Fruit fly (Drosophila melanogaster) whole organism, embryonic: Measurements from ENCODE around the gene Dis3l2.

Experiments
- Aef1 ChIP-seq: fragments of 200-800 bp; sonication (Bioruptor generic); IDR thresholded peaks from 3 replicates; pipeline ENCODE4 v1.3.6; 2022; ENCODE audit warnings: missing biosample characterization, missing genetic modification characterization
- CG10462 ChIP-seq: fragments of 200-800 bp; sonication (Bioruptor generic); optimal IDR thresholded peaks from 2 replicates; lab custom pipeline; 2016; ENCODE audit warnings: missing biosample characterization, missing genetic modification characterization
- CG12299 ChIP-seq: fragments of 200-800 bp; sonication (Bioruptor generic); optimal IDR thresholded peaks from 2 replicates; lab custom pipeline; 2018; ENCODE audit warnings: missing biosample characterization, mild to moderate bottlenecking, missing genetic modification characterization
- CG12769 ChIP-seq: fragments of 200-800 bp; sonication (Bioruptor generic); optimal IDR thresholded peaks from 2 replicates; lab custom pipeline; 2019; ENCODE audit warnings: missing biosample characterization, mild to moderate bottlenecking, missing genetic modification characterization, moderate library complexity
- CG15073 ChIP-seq: fragments of 200-800 bp; sonication (Bioruptor generic); optimal IDR thresholded peaks from 2 replicates; lab custom pipeline; 2016; ENCODE audit warnings: missing biosample characterization, missing genetic modification characterization
- CG1647 ChIP-seq: fragments of 200-800 bp; sonication (Bioruptor generic); optimal IDR thresholded peaks from 3 replicates; lab custom pipeline; 2016; ENCODE audit warnings: missing biosample characterization, missing genetic modification characterization
- CG2116 ChIP-seq: fragments of 200-800 bp; sonication (Bioruptor generic); optimal IDR thresholded peaks from 3 replicates; lab custom pipeline; 2018; ENCODE audit warnings: missing biosample characterization, mild to moderate bottlenecking, missing genetic modification characterization
- CG2129 ChIP-seq: fragments of 200-800 bp; sonication (Bioruptor generic); IDR thresholded peaks from 2 replicates; pipeline ENCODE4 v1.3.6; 2022; ENCODE audit warnings: missing biosample characterization, missing genetic modification characterization; ENCODE audit not compliant: partially characterized antibody
- CG4730 ChIP-seq: fragments of 200-800 bp; sonication (Bioruptor generic); IDR thresholded peaks from 2 replicates; pipeline ENCODE4 v1.3.6; 2022; ENCODE audit warnings: missing biosample characterization, missing genetic modification characterization
- CG6683 ChIP-seq: fragments of 200-800 bp; sonication (Bioruptor generic); optimal IDR thresholded peaks from 2 replicates; lab custom pipeline; 2017; ENCODE audit warnings: missing biosample characterization, mild to moderate bottlenecking, missing genetic modification characterization, missing genetic modification reagents
- CG6791 ChIP-seq: fragments of 200-800 bp; sonication (Bioruptor generic); IDR thresholded peaks from 3 replicates; pipeline ENCODE4 v1.3.6; 2022; ENCODE audit warnings: missing biosample characterization, missing genetic modification characterization; ENCODE audit not compliant: partially characterized antibody
- CG7372 ChIP-seq: fragments of 200-800 bp; sonication (Bioruptor generic); IDR thresholded peaks from 2 replicates; pipeline ENCODE4 v1.3.6; 2022; ENCODE audit warnings: missing biosample characterization, missing genetic modification characterization
- CG7556 ChIP-seq: fragments of 200-800 bp; sonication (Bioruptor generic); optimal IDR thresholded peaks from 2 replicates; lab custom pipeline; 2017; ENCODE audit warnings: missing biosample characterization, mild to moderate bottlenecking, missing genetic modification characterization
- CG7745 ChIP-seq: fragments of 200-800 bp; sonication (Bioruptor generic); optimal IDR thresholded peaks from 2 replicates; lab custom pipeline; 2018; ENCODE audit warnings: missing biosample characterization, mild to moderate bottlenecking, missing genetic modification characterization, moderate library complexity
- CG8089 ChIP-seq: fragments of 200-800 bp; sonication (Bioruptor generic); optimal IDR thresholded peaks from 3 replicates; lab custom pipeline; 2016; ENCODE audit warnings: missing biosample characterization, missing genetic modification characterization
- CG8290 ChIP-seq, 3 experiments: fragments of 200-800 bp; sonication (Bioruptor generic); optimal IDR thresholded peaks; 2 replicates each; lab custom pipeline; 2016 to 2019; ENCODE audit warnings: missing biosample characterization in 3 of 3, missing genetic modification characterization in 3 of 3, mild to moderate bottlenecking in 2 of 3, moderate library complexity in 1 of 3
- Dfd ChIP-seq, 2 experiments: fragments of >200 bp; optimal IDR thresholded peaks; 2 replicates each; lab custom pipeline; 2017; ENCODE audit warnings: missing biosample characterization in 2 of 2, missing genetic modification characterization in 2 of 2
- Dip3 ChIP-seq: fragments of 200-800 bp; sonication (Bioruptor generic); optimal IDR thresholded peaks from 3 replicates; lab custom pipeline; 2016; ENCODE audit warnings: missing biosample characterization, missing genetic modification characterization
- Dp ChIP-seq: fragments of 200-800 bp; sonication (Bioruptor generic); optimal IDR thresholded peaks from 2 replicates; lab custom pipeline; 2018; ENCODE audit warnings: missing biosample characterization, mild to moderate bottlenecking, missing genetic modification characterization, moderate library complexity
- Hsf ChIP-seq: fragments of 200-800 bp; sonication (Bioruptor generic); optimal IDR thresholded peaks from 3 replicates; lab custom pipeline; 2016; ENCODE audit warnings: missing biosample characterization, missing genetic modification characterization
- MTF-1 ChIP-seq: fragments of 200-800 bp; sonication (Bioruptor generic); optimal IDR thresholded peaks from 2 replicates; lab custom pipeline; 2018; ENCODE audit warnings: missing biosample characterization, mild to moderate bottlenecking, missing genetic modification characterization, borderline replicate concordance
- Med ChIP-seq: fragments of 200-800 bp; sonication (Bioruptor generic); peaks from one replicate; lab custom pipeline; 2016; ENCODE audit warnings: missing biosample characterization, missing genetic modification characterization, mild to moderate bottlenecking, inconsistent platforms, moderate library complexity
- Myb ChIP-seq: fragments of 200-800 bp; sonication (Bioruptor generic); optimal IDR thresholded peaks from 2 replicates; lab custom pipeline; 2016; ENCODE audit warnings: missing biosample characterization, missing genetic modification characterization
- Nf-YB ChIP-seq: fragments of 200-800 bp; sonication (Bioruptor generic); optimal IDR thresholded peaks from 3 replicates; lab custom pipeline; 2019; ENCODE audit warnings: missing biosample characterization, mild to moderate bottlenecking, missing genetic modification characterization, moderate library complexity
- PHDP ChIP-seq: fragments of 200-800 bp; sonication (Bioruptor generic); optimal IDR thresholded peaks from 3 replicates; lab custom pipeline; 2018; ENCODE audit warnings: missing biosample characterization, mild to moderate bottlenecking, missing genetic modification characterization, moderate library complexity
- Rfx ChIP-seq: fragments of 200-800 bp; sonication (Bioruptor generic); IDR thresholded peaks from 2 replicates; pipeline ENCODE4 v1.3.6; 2022; ENCODE audit warnings: missing biosample characterization, missing genetic modification characterization
- Six4 ChIP-seq: fragments of 200-800 bp; sonication (Bioruptor generic); optimal IDR thresholded peaks from 2 replicates; lab custom pipeline; 2016; ENCODE audit warnings: missing biosample characterization, missing genetic modification characterization
- Sox102F ChIP-seq: fragments of 200-800 bp; sonication (Bioruptor generic); optimal IDR thresholded peaks from 2 replicates; lab custom pipeline; 2018; ENCODE audit warnings: missing biosample characterization, mild to moderate bottlenecking, missing genetic modification characterization, moderate library complexity
- az2 ChIP-seq: fragments of 200-800 bp; sonication (Bioruptor generic); optimal IDR thresholded peaks from 3 replicates; lab custom pipeline; 2016; ENCODE audit warnings: missing biosample characterization, missing genetic modification characterization
- btn ChIP-seq: fragments of 200-800 bp; sonication (Bioruptor generic); optimal IDR thresholded peaks from 2 replicates; lab custom pipeline; 2016; ENCODE audit warnings: missing biosample characterization, missing genetic modification characterization
- ci ChIP-seq: fragments of 200-800 bp; sonication (Bioruptor generic); IDR thresholded peaks from 3 replicates; pipeline ENCODE4 v1.3.6; 2022; ENCODE audit warnings: missing biosample characterization, missing genetic modification characterization
- ewg ChIP-seq: fragments of 200-800 bp; sonication (Bioruptor generic); optimal IDR thresholded peaks from 3 replicates; lab custom pipeline; 2017; ENCODE audit warnings: mild to moderate bottlenecking, missing biosample characterization, missing genetic modification reagents, missing genetic modification characterization
- ftz-f1 ChIP-seq: fragments of 200-800 bp; sonication (Bioruptor generic); optimal IDR thresholded peaks from 2 replicates; lab custom pipeline; 2016; ENCODE audit warnings: missing biosample characterization, missing genetic modification characterization
- fu2 ChIP-seq: fragments of 200-800 bp; sonication (Bioruptor generic); optimal IDR thresholded peaks from 2 replicates; lab custom pipeline; 2016; ENCODE audit warnings: missing biosample characterization, missing genetic modification characterization
- inv ChIP-seq: fragments of 200-800 bp; sonication (Bioruptor generic); IDR thresholded peaks from 2 replicates; pipeline ENCODE4 v1.3.6; 2022; ENCODE audit warnings: missing biosample characterization, missing genetic modification characterization; ENCODE audit not compliant: partially characterized antibody
- lbe ChIP-seq: fragments of 200-800 bp; sonication (Bioruptor generic); optimal IDR thresholded peaks from 2 replicates; lab custom pipeline; 2016; ENCODE audit warnings: missing biosample characterization, mild to moderate bottlenecking, missing genetic modification characterization
- lola ChIP-seq, 3 experiments: fragments of >200 bp in 2 of 3; fragments of 200-800 bp in 1 of 3; sonication (Bioruptor generic) in 1 of 3; optimal IDR thresholded peaks; 2 replicates each; lab custom pipeline; 2017 to 2019; ENCODE audit warnings: missing biosample characterization in 3 of 3, missing genetic modification characterization in 3 of 3, mild to moderate bottlenecking in 1 of 3, moderate library complexity in 1 of 3
- lov ChIP-seq, 2 experiments: fragments of 200-800 bp in 1 of 2; fragments of >200 bp in 1 of 2; sonication (Bioruptor generic) in 1 of 2; IDR thresholded peaks in 1 of 2; optimal IDR thresholded peaks in 1 of 2; 2 replicates in 1 of 2; 3 replicates in 1 of 2; pipeline versions ENCODE4 v1.3.6 to Lab custom; 2017 to 2022; ENCODE audit warnings: missing biosample characterization in 1 of 2, missing genetic modification characterization in 1 of 2
- pan ChIP-seq, 4 experiments: fragments of >200 bp in 3 of 4; fragments of 200-800 bp in 1 of 4; sonication (Bioruptor generic) in 1 of 4; optimal IDR thresholded peaks in 3 of 4; IDR thresholded peaks in 1 of 4; 2 replicates each; pipeline versions ENCODE4 v1.3.6 to Lab custom; 2017 to 2022; ENCODE audit warnings: missing biosample characterization in 2 of 4, missing genetic modification characterization in 2 of 4, mixed read lengths in 1 of 4
- pum ChIP-seq: fragments of 200-800 bp; sonication (Bioruptor generic); optimal IDR thresholded peaks from 2 replicates; lab custom pipeline; 2016; ENCODE audit warnings: missing biosample characterization, missing genetic modification characterization
- sens-2 ChIP-seq: fragments of 200-800 bp; sonication (Bioruptor generic); IDR thresholded peaks from 2 replicates; pipeline ENCODE4 v1.3.6; 2022; ENCODE audit warnings: missing biosample characterization, missing genetic modification characterization
- stc ChIP-seq: fragments of 200-800 bp; sonication (Bioruptor generic); IDR thresholded peaks from 2 replicates; pipeline ENCODE4 v1.3.6; 2022; ENCODE audit warnings: missing biosample characterization, missing genetic modification characterization
- stwl ChIP-seq: fragments of 200-800 bp; sonication (Bioruptor generic); optimal IDR thresholded peaks from 3 replicates; lab custom pipeline; 2018; ENCODE audit warnings: missing biosample characterization, mild to moderate bottlenecking, missing genetic modification characterization, moderate library complexity
- vfl ChIP-seq: fragments of 200-800 bp; sonication (Bioruptor generic); optimal IDR thresholded peaks from 2 replicates; lab custom pipeline; 2016; ENCODE audit warnings: missing biosample characterization, missing genetic modification characterization
- wdn ChIP-seq: fragments of 200-800 bp; sonication (Bioruptor generic); IDR thresholded peaks from 2 replicates; pipeline ENCODE4 v1.3.6; 2022; ENCODE audit warnings: missing biosample characterization, missing genetic modification characterization
- zen ChIP-seq: fragments of 200-800 bp; sonication (Bioruptor generic); optimal IDR thresholded peaks from 3 replicates; lab custom pipeline; 2018; ENCODE audit warnings: missing biosample characterization, mild to moderate bottlenecking, missing genetic modification characterization, moderate library complexity

Dis3l2 gene

DNA sequence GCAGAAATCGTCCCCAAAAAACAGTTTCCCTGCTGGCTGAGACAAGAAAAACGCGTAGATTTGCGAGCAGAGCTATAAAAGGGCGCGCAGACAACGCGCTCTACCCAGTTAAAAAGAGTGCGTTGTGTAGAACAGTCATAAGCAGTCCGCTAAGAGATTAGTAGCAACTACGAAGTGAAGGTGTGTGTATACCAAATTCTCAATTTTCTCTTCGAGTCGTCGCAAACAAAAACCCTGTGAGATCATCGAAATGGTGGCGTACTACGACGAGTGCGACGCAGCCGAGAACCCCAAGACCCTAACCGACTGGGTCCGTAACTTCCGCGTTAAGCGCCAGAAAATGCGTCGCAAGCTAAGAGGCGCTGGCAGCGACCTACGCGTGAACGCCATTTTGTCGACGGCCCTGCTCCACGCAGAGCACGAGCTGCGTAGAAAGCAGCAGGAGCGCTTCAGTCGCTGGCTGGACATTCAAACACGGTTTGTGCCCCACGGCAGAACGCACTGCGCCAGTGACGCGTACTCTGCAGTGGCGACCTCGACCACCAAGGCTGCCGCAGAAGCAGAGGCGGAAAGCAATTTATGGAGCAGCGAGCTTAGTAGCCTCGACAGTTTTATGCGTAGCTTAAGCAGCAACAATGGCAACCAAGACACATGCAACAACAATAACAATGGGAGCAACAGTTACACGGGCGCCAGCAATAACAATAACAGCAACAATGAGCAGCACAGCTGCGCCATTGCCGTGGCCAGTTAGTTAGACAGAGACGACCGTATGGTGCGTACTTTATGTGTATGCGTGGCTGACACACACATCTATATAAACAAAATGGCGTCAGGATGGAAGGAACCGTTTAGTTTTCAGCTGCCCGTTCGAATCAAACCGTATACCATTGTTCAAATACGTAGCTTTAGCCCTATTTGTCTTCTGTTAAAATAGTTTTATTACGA, 11.8 kb downstream of the Dis3l2 start (continued):
- TF ChIP-seq vfl (GFP tag; lab: Kevin White, UChicago) (no peak), fu2 (GFP tag; lab: Kevin White, UChicago) (no peak), PHDP (no peak), Dip3 (no peak), CG2129 (GFP tag; lab: Robert Waterston, UW) (no peak), Med (peak; percentile 85), CG10462 (no peak), CG7745 (tag; lab: Kevin White, UChicago) (no peak), pan (optimal IDR thresholded peaks at IDR 0.05; lab: Kevin White, UChicago) (no peak), pan (GFP tag; optimal IDR thresholded peaks at IDR 0.05 in 1 of 2, IDR thresholded peaks at IDR 0.05 in 1 of 2) (peak in 1 of 2 experiments; percentile 48), CG4730 (GFP tag; lab: Robert Waterston, UW) (no peak), stc (GFP tag; lab: Robert Waterston, UW) (no peak; the same call in 1 of the 2 replicates), lov (optimal IDR thresholded peaks at IDR 0.05; lab: Kevin White, UChicago) (no peak), lov (GFP tag; IDR thresholded peaks at IDR 0.05; lab: Robert Waterston, UW) (peak; percentile 77; the same call in 1 of the 3 replicates), Dp (no peak), CG7372 (GFP tag; lab: Robert Waterston, UW) (no peak), pum (GFP tag; lab: Kevin White, UChicago) (no peak), CG12299 (tag; lab: Kevin White, UChicago) (no peak), wdn (GFP tag; lab: Robert Waterston, UW) (no peak), CG8089 (GFP tag; lab: Kevin White, UChicago) (peak; percentile 4), lbe (GFP tag; lab: Kevin White, UChicago) (peak; percentile 4), ewg (GFP tag; lab: Kevin White, UChicago) (peak; percentile 76), Nf-YB (GFP tag; lab: Kevin White, UChicago) (no peak), inv (0 out of 2 replicates have a peak, but pooled peaks have one; percentile 19), zen (tag; lab: Kevin White, UChicago) (no peak), CG6791 (peak; percentile 54; the same call in 2 of the 3 replicates), sens-2 (GFP tag; lab: Robert Waterston, UW) (no peak), Rfx (GFP tag; lab: Robert Waterston, UW) (peak; percentile 41), CG7556 (GFP tag; lab: Kevin White, UChicago) (no peak), ftz-f1 (peak; percentile 89), CG6683 (GFP tag; lab: Kevin White, UChicago) (no peak), btn (GFP tag; lab: Kevin White, UChicago) (no peak), Hsf (GFP tag; lab: Kevin White, UChicago) (no peak), Dfd (GFP tag; optimal IDR thresholded peaks at IDR 0.05; lab: Kevin White, UChicago) (no peak), Six4 (GFP tag; lab: Kevin White, UChicago) (no peak), stwl (tag; lab: Kevin White, UChicago) (no peak), CG1647 (no peak), CG2116 (GFP tag; lab: Kevin White, UChicago) (no peak), az2 (GFP tag; lab: Kevin White, UChicago) (no peak), CG12769 (tag; lab: Kevin White, UChicago) (peak; percentile 16), Sox102F (no peak), CG8290 (GFP tag; optimal IDR thresholded peaks at IDR 0.05; lab: Kevin White, UChicago) (no peak), CG8290 (tag; optimal IDR thresholded peaks at IDR 0.05; lab: Kevin White, UChicago) (peak in 1 of 2 experiments; percentile 83), lola (GFP tag; optimal IDR thresholded peaks at IDR 0.05; lab: Kevin White, UChicago) (no peak), Aef1 (GFP tag; lab: Robert Waterston, UW) (peak; percentile 64; the same call in 2 of the 3 replicates), ci (peak; percentile 55), Myb (no peak), CG15073 (GFP tag; lab: Kevin White, UChicago) (no peak), MTF-1 (GFP tag; lab: Kevin White, UChicago) (peak; percentile 57)
